Fruit fly (Drosophila melanogaster): ENCODE measurements around the gene AdamTS-A.

Gene AdamTS-A

dm6 chr3R:15472753-15473212, 3.2 kb downstream of the AdamTS-A start (continued):
- peak; percentile 17 for TF ChIP-seq sd (tag; optimal IDR thresholded peaks at IDR 0.05)
- TF ChIP-seq CG15073 (GFP tag; optimal IDR thresholded peaks at IDR 0.05), result no peak
- TF ChIP-seq inv (GFP tag; IDR thresholded peaks at IDR 0.05; ENCODE audit: partially characterized antibody), result no peak
- peak; percentile 7 for TF ChIP-seq CG14710 (tag; optimal IDR thresholded peaks at IDR 0.05)
- peak; percentile 76 for TF ChIP-seq Rfx (GFP tag; IDR thresholded peaks at IDR 0.05)
- TF ChIP-seq Scr (GFP tag; IDR thresholded peaks at IDR 0.05; ENCODE audit: partially characterized antibody), result no peak
- TF ChIP-seq CG30020 (tag; optimal IDR thresholded peaks at IDR 0.05), result no peak
- TF ChIP-seq mam (GFP tag; optimal IDR thresholded peaks at IDR 0.05), result peak; percentile 51
- peak; percentile 42; the same call in 1 of the 2 replicates for TF ChIP-seq danr (GFP tag; IDR thresholded peaks at IDR 0.05)
- TF ChIP-seq chn (GFP tag; optimal IDR thresholded peaks at IDR 0.05), result no peak
- TF ChIP-seq CG10147 (GFP tag; optimal IDR thresholded peaks at IDR 0.05), result peak; percentile 72
- no peak for TF ChIP-seq CG1647 (GFP tag; optimal IDR thresholded peaks at IDR 0.05)
- peak; percentile 20 for TF ChIP-seq CG4854 (GFP tag; optimal IDR thresholded peaks at IDR 0.05)
- TF ChIP-seq CG15269 (tag; optimal IDR thresholded peaks at IDR 0.05), result peak; percentile 64
- TF ChIP-seq CG15514 (GFP tag; optimal IDR thresholded peaks at IDR 0.05), result peak; percentile 21
- peak; percentile 25 for TF ChIP-seq CG12071 (GFP tag; optimal IDR thresholded peaks at IDR 0.05)
- no peak for TF ChIP-seq CG13287 (GFP tag; IDR thresholded peaks at IDR 0.05; ENCODE audit: partially characterized antibody)
- TF ChIP-seq shn (GFP tag; optimal IDR thresholded peaks at IDR 0.05), result peak; percentile 8
- TF ChIP-seq fd96Cb (tag; optimal IDR thresholded peaks at IDR 0.05), result peak; percentile 27
- TF ChIP-seq CG7357 (GFP tag; IDR thresholded peaks at IDR 0.05), result 0 out of 3 replicates have a peak, but pooled peaks have one; percentile 47
- no peak for TF ChIP-seq HLHmδ (GFP tag; optimal IDR thresholded peaks at IDR 0.05)
- TF ChIP-seq CG15601 (tag; optimal IDR thresholded peaks at IDR 0.05), result no peak
- TF ChIP-seq CG14014 (GFP tag; IDR thresholded peaks at IDR 0.05), result peak; percentile 45; the same call in 1 of the 2 replicates
- no peak for TF ChIP-seq abd-A (tag; optimal IDR thresholded peaks at IDR 0.05)
- peak; percentile 65 for TF ChIP-seq Ets65A (GFP tag)
- TF ChIP-seq salm (tag; optimal IDR thresholded peaks at IDR 0.05), result no peak
- TF ChIP-seq unc-4 (GFP tag; IDR thresholded peaks at IDR 0.05; ENCODE audit: partially characterized antibody), result no peak
- peak; percentile 27 for TF ChIP-seq Chrac-16 (GFP tag; optimal IDR thresholded peaks at IDR 0.05)
- peak; percentile 34 for TF ChIP-seq CG13775 (GFP tag; optimal IDR thresholded peaks at IDR 0.05)
- TF ChIP-seq Dad (GFP tag; optimal IDR thresholded peaks at IDR 0.05), result peak; percentile 37
- TF ChIP-seq CG1529 (GFP tag; optimal IDR thresholded peaks at IDR 0.05), result no peak
- TF ChIP-seq Dref (GFP tag; IDR thresholded peaks at IDR 0.05), result no peak
- peak; percentile 76 for TF ChIP-seq Dip3 (GFP tag; optimal IDR thresholded peaks at IDR 0.05)
- peak; percentile 27 for TF ChIP-seq CG17359 (tag; optimal IDR thresholded peaks at IDR 0.05)
- no peak for TF ChIP-seq gcm2 (GFP tag; optimal IDR thresholded peaks at IDR 0.05)
- TF ChIP-seq CG10654 (GFP tag; optimal IDR thresholded peaks at IDR 0.05), result peak; percentile 9
- TF ChIP-seq CG1792 (GFP tag; optimal IDR thresholded peaks at IDR 0.05), result no peak
- TF ChIP-seq CG18764 (GFP tag; optimal IDR thresholded peaks at IDR 0.05), result no peak
- peak; percentile 63 for TF ChIP-seq lab (GFP tag; optimal IDR thresholded peaks at IDR 0.05)
- TF ChIP-seq CG18262 (tag; optimal IDR thresholded peaks at IDR 0.05), result peak; percentile 45
- TF ChIP-seq CG32532 (GFP tag; IDR thresholded peaks at IDR 0.05), result peak; percentile 69
- peak; percentile 8 for TF ChIP-seq NK7.1 (GFP tag; optimal IDR thresholded peaks at IDR 0.05)
- no peak for TF ChIP-seq onecut (GFP tag; IDR thresholded peaks at IDR 0.05)
- TF ChIP-seq ase (GFP tag; IDR thresholded peaks at IDR 0.05), result no peak
- TF ChIP-seq hb (GFP tag; IDR thresholded peaks at IDR 0.05; ENCODE audit: partially characterized antibody), result no peak
- TF ChIP-seq tna (GFP tag; IDR thresholded peaks at IDR 0.05; ENCODE audit: partially characterized antibody), result no peak
- TF ChIP-seq CG7839 (tag; optimal IDR thresholded peaks at IDR 0.05), result peak; percentile 68
- TF ChIP-seq hth (optimal IDR thresholded peaks at IDR 0.05), result no peak
- peak; percentile 27 for TF ChIP-seq CG12769 (tag; optimal IDR thresholded peaks at IDR 0.05)
- peak; percentile 69 for TF ChIP-seq CG11504 (tag; optimal IDR thresholded peaks at IDR 0.05)

Data from whole organism, embryonic.